Fruit fly (Drosophila melanogaster): ENCODE results near the gene CG17380.

The CG17380 gene

dm6 chr3R:23363515-23364124 is 39.9 kb downstream of the CG17380 start, which contains the start of gene CG4408:
Gene CG4408 (minus strand): TSS chr3R:23363574.
- TF ChIP-seq CTCF (optimal IDR thresholded peaks at IDR 0.05) (no peak), CG8478 (optimal IDR thresholded peaks at IDR 0.05) (no peak)

dm6 chr3R:23360356-23360755 is 43.2 kb downstream of the CG17380 start:
- peak; percentile 37 for TF ChIP-seq CG8478 (optimal IDR thresholded peaks at IDR 0.05)
- no peak for TF ChIP-seq CTCF (optimal IDR thresholded peaks at IDR 0.05)

dm6 chr3R:23359420-23359819 is 44.1 kb downstream of the CG17380 start:
- no peak for TF ChIP-seq CG8478 (optimal IDR thresholded peaks at IDR 0.05)
- TF ChIP-seq CTCF (optimal IDR thresholded peaks at IDR 0.05) = no peak

- TF ChIP-seq CTCF (optimal IDR thresholded peaks at IDR 0.05) (peak in 1 of 2 experiments; percentile 26), CG8478 (optimal IDR thresholded peaks at IDR 0.05) (no peak)
Measured at dm6 chr3R:23358565-23359138, 44.9 kb downstream of the CG17380 start, which contains the start of gene RpS3. Gene RpS3 (plus strand): TSS chr3R:23358812.

dm6 chr3R:23356920-23357386 is 46.6 kb downstream of the CG17380 start:
- TF ChIP-seq CTCF (optimal IDR thresholded peaks at IDR 0.05) = no peak
- no peak for TF ChIP-seq CG8478 (optimal IDR thresholded peaks at IDR 0.05)

- TF ChIP-seq CTCF (optimal IDR thresholded peaks at IDR 0.05) = no peak
- no peak for TF ChIP-seq CG8478 (optimal IDR thresholded peaks at IDR 0.05)
Measured at dm6 chr3R:23355829-23356738, 47.4 kb downstream of the CG17380 start, which contains the start of the genes ATPsynCF6 and Sec13. Gene ATPsynCF6 (minus strand): TSS chr3R:23356064. Gene Sec13 (plus strand): TSS chr3R:23356278.
